Worm (Caenorhabditis elegans) whole organism, young adult: Measurements from ENCODE around the gene unk-1.

Source experiments
- B0035.1 ChIP-seq: sonication (generic microtip); optimal IDR thresholded peaks from 2 replicates; lab custom pipeline; 2016; ENCODE audit warnings: missing genetic modification characterization, mild to moderate bottlenecking, missing compliant biosample characterization, missing genotype, missing genetic modification reagents
- B0336.3 ChIP-seq: fragments of 200-800 bp; sonication (Bioruptor generic); IDR thresholded peaks from 2 replicates; pipeline ENCODE4 v1.3.6; 2022; ENCODE audit warnings: missing genetic modification characterization, missing compliant biosample characterization
- C06A6.2 ChIP-seq: fragments of 200-800 bp; sonication (Bioruptor generic); conservative IDR thresholded peaks from 2 replicates; pipeline ENCODE4 v1.3.6; 2022; ENCODE audit warnings: missing genetic modification characterization, missing compliant biosample characterization
- F23B12.7 ChIP-seq: sonication (generic microtip); optimal IDR thresholded peaks from 2 replicates; lab custom pipeline; 2017; ENCODE audit warnings: missing genetic modification characterization, mild to moderate bottlenecking, missing compliant biosample characterization, antibody characterized with exemption, moderate library complexity; ENCODE audit not compliant: insufficient read depth
- F52B5.7 ChIP-seq: sonication (generic microtip); optimal IDR thresholded peaks from 2 replicates; lab custom pipeline; 2016; ENCODE audit warnings: mild to moderate bottlenecking, missing genetic modification characterization, missing compliant biosample characterization
- F57A8.1 ChIP-seq: fragments of 200-800 bp; sonication (Bioruptor generic); optimal IDR thresholded peaks from 2 replicates; lab custom pipeline; 2018; ENCODE audit warnings: mild to moderate bottlenecking, missing genetic modification characterization, moderate library complexity, missing compliant biosample characterization
- T07F8.4 ChIP-seq: sonication (generic microtip); optimal IDR thresholded peaks from 2 replicates; lab custom pipeline; 2016; ENCODE audit warnings: mild to moderate bottlenecking, missing genetic modification characterization, moderate library complexity, missing compliant biosample characterization
- akir-1 ChIP-seq: fragments of 200-800 bp; sonication (Bioruptor generic); optimal IDR thresholded peaks from 2 replicates; lab custom pipeline; 2018; ENCODE audit warnings: mild to moderate bottlenecking, missing genetic modification characterization, moderate library complexity, missing compliant biosample characterization
- ama-1 ChIP-seq, 3 experiments: fragments of 150-350 bp in 1 of 3; sonication (generic microtip) in 2 of 3; optimal IDR thresholded peaks; 2 replicates each; lab custom pipeline; 2014 to 2018; ENCODE audit warnings: missing biosample characterization in 2 of 3, missing genetic modification characterization in 2 of 3, missing genetic modification reagents in 2 of 3
- aptf-2 ChIP-seq: fragments of 200-800 bp; sonication (Bioruptor generic); conservative IDR thresholded peaks from 2 replicates; pipeline ENCODE4 v1.3.6; 2022; ENCODE audit warnings: missing genetic modification reagents, missing genetic modification characterization, missing compliant biosample characterization
- aptf-3 ChIP-seq: fragments of 200-800 bp; sonication (Bioruptor generic); IDR thresholded peaks from 2 replicates; pipeline ENCODE4 v1.3.6; 2022; ENCODE audit warnings: missing genetic modification characterization, missing compliant biosample characterization
- attf-5 ChIP-seq: fragments of 200-800 bp; sonication (Bioruptor generic); optimal IDR thresholded peaks from 2 replicates; lab custom pipeline; 2018; ENCODE audit warnings: mild to moderate bottlenecking, missing genetic modification characterization, missing compliant biosample characterization
- attf-6 ChIP-seq: fragments of 200-800 bp; sonication (Bioruptor generic); IDR thresholded peaks from 2 replicates; pipeline ENCODE4 v1.3.6; 2022; ENCODE audit warnings: missing genetic modification reagents, missing genetic modification characterization, missing compliant biosample characterization
- bed-2 ChIP-seq: fragments of 200-800 bp; sonication (Bioruptor generic); IDR thresholded peaks from 2 replicates; pipeline ENCODE4 v1.3.6; 2022; ENCODE audit warnings: missing genetic modification reagents, missing genetic modification characterization, missing compliant biosample characterization
- cebp-1 ChIP-seq, 2 experiments: fragments of 200-800 bp in 1 of 2; sonication (Bioruptor generic) in 1 of 2; sonication (generic microtip) in 1 of 2; IDR thresholded peaks in 1 of 2; optimal IDR thresholded peaks in 1 of 2; 2 replicates each; pipeline versions ENCODE4 v1.3.6 to Lab custom; 2017 to 2022; ENCODE audit warnings: missing compliant biosample characterization in 2 of 2, missing genetic modification characterization in 2 of 2, mild to moderate bottlenecking in 1 of 2, missing genetic modification reagents in 1 of 2, moderate library complexity in 1 of 2
- ceh-27 ChIP-seq: fragments of 200-800 bp; sonication (Bioruptor generic); optimal IDR thresholded peaks from 2 replicates; lab custom pipeline; 2018; ENCODE audit warnings: mild to moderate bottlenecking, missing genetic modification characterization, moderate library complexity, missing compliant biosample characterization
- ceh-91 ChIP-seq: fragments of 200-800 bp; sonication (Bioruptor generic); IDR thresholded peaks from 2 replicates; pipeline ENCODE4 v1.3.6; 2022; ENCODE audit warnings: missing genetic modification reagents, missing genetic modification characterization, missing compliant biosample characterization
- dox-1 ChIP-seq: fragments of 200-800 bp; sonication (Bioruptor generic); IDR thresholded peaks from 2 replicates; pipeline ENCODE4 v1.3.6; 2022; ENCODE audit warnings: missing genetic modification reagents, missing genetic modification characterization, missing compliant biosample characterization
- egl-44 ChIP-seq: fragments of 200-800 bp; sonication (Bioruptor generic); IDR thresholded peaks from 2 replicates; pipeline ENCODE4 v1.3.6; 2022; ENCODE audit warnings: missing genetic modification reagents, missing genetic modification characterization, missing compliant biosample characterization
- ets-4 ChIP-seq: fragments of 200-800 bp; sonication (Bioruptor generic); optimal IDR thresholded peaks from 2 replicates; lab custom pipeline; 2018; ENCODE audit warnings: mild to moderate bottlenecking, missing genetic modification characterization, missing compliant biosample characterization
- fkh-3 ChIP-seq: sonication (generic microtip); optimal IDR thresholded peaks from 2 replicates; lab custom pipeline; 2016; ENCODE audit warnings: mild to moderate bottlenecking, missing genetic modification characterization, missing compliant biosample characterization
- gei-17 ChIP-seq: fragments of 200-800 bp; sonication (Bioruptor generic); optimal IDR thresholded peaks from 2 replicates; lab custom pipeline; 2018; ENCODE audit warnings: mild to moderate bottlenecking, missing genetic modification characterization, missing compliant biosample characterization
- him-1 ChIP-seq: sonication (generic microtip); optimal IDR thresholded peaks from 2 replicates; lab custom pipeline; 2016; ENCODE audit warnings: missing genotype, missing genetic modification reagents, missing genetic modification characterization, missing compliant biosample characterization
- hlh-12 ChIP-seq: sonication (generic microtip); optimal IDR thresholded peaks from 2 replicates; lab custom pipeline; 2016; ENCODE audit warnings: missing genetic modification characterization, missing compliant biosample characterization
- hsf-1 ChIP-seq: fragments of 200-800 bp; sonication (Bioruptor generic); IDR thresholded peaks from 2 replicates; pipeline ENCODE4 v1.3.6; 2022; ENCODE audit warnings: missing genetic modification reagents, missing genetic modification characterization, missing compliant biosample characterization
- lin-26 ChIP-seq: fragments of 200-800 bp; sonication (Bioruptor generic); IDR thresholded peaks from 2 replicates; pipeline ENCODE4 v1.3.6; 2022; ENCODE audit warnings: missing genetic modification reagents, missing genetic modification characterization, missing compliant biosample characterization
- lin-40 ChIP-seq: sonication (generic microtip); optimal IDR thresholded peaks from 2 replicates; lab custom pipeline; 2016; ENCODE audit warnings: missing genetic modification characterization, mild to moderate bottlenecking, missing compliant biosample characterization, missing genotype, missing genetic modification reagents
- lsy-27 ChIP-seq: sonication (generic microtip); optimal IDR thresholded peaks from 2 replicates; lab custom pipeline; 2017; ENCODE audit warnings: missing genetic modification characterization, mild to moderate bottlenecking, missing compliant biosample characterization, antibody characterized with exemption, missing genotype, borderline replicate concordance; ENCODE audit not compliant: insufficient read depth
- madf-3 ChIP-seq: fragments of 200-800 bp; sonication (Bioruptor generic); IDR thresholded peaks from 2 replicates; pipeline ENCODE4 v1.3.6; 2022; ENCODE audit warnings: missing genetic modification reagents, missing genetic modification characterization, missing compliant biosample characterization
- madf-6 ChIP-seq: fragments of 200-800 bp; sonication (Bioruptor generic); IDR thresholded peaks from 2 replicates; pipeline ENCODE4 v1.3.6; 2022; ENCODE audit warnings: missing genetic modification reagents, missing genetic modification characterization, missing compliant biosample characterization
- nfya-2 ChIP-seq: fragments of 200-800 bp; sonication (Bioruptor generic); IDR thresholded peaks from 2 replicates; pipeline ENCODE4 v1.3.6; 2022; ENCODE audit warnings: missing genetic modification reagents, missing genetic modification characterization, missing compliant biosample characterization
- pbrm-1 ChIP-seq: fragments of 200-800 bp; sonication (Bioruptor generic); IDR thresholded peaks from 2 replicates; pipeline ENCODE4 v1.3.6; 2022; ENCODE audit warnings: missing genetic modification reagents, missing genetic modification characterization, missing compliant biosample characterization
- rcor-1 ChIP-seq: fragments of 200-800 bp; sonication (Bioruptor generic); IDR thresholded peaks from 2 replicates; pipeline ENCODE4 v1.3.6; 2022; ENCODE audit warnings: missing genetic modification reagents, missing genetic modification characterization, missing compliant biosample characterization
- rec-8 ChIP-seq, 2 experiments: sonication (generic microtip); optimal IDR thresholded peaks; 2 replicates each; lab custom pipeline; 2016; ENCODE audit warnings: mild to moderate bottlenecking in 2 of 2, missing genetic modification characterization in 2 of 2, missing genetic modification reagents in 2 of 2, missing genotype in 2 of 2, missing biosample characterization in 1 of 2, missing compliant biosample characterization in 1 of 2, moderate library complexity in 1 of 2
- snpc-1.1 ChIP-seq: sonication (generic microtip); optimal IDR thresholded peaks from 2 replicates; lab custom pipeline; 2017; ENCODE audit warnings: missing genetic modification characterization, mild to moderate bottlenecking, missing compliant biosample characterization, antibody characterized with exemption, moderate library complexity, missing genotype, missing genetic modification reagents; ENCODE audit not compliant: insufficient read depth
- snpc-3.4 ChIP-seq: sonication (generic microtip); optimal IDR thresholded peaks from 2 replicates; lab custom pipeline; 2017; ENCODE audit warnings: missing genetic modification characterization, mild to moderate bottlenecking, missing compliant biosample characterization, antibody characterized with exemption, moderate library complexity, missing genotype, missing genetic modification reagents
- somi-1 ChIP-seq: fragments of 200-800 bp; sonication (Bioruptor generic); optimal IDR thresholded peaks from 2 replicates; lab custom pipeline; 2018; ENCODE audit warnings: mild to moderate bottlenecking, missing genetic modification characterization, missing compliant biosample characterization
- tbp1 ChIP-seq: fragments of 200-800 bp; sonication (Bioruptor generic); optimal IDR thresholded peaks from 2 replicates; lab custom pipeline; 2018; ENCODE audit warnings: mild to moderate bottlenecking, missing genetic modification characterization, missing compliant biosample characterization
- tbx-9 ChIP-seq: sonication (generic microtip); optimal IDR thresholded peaks from 2 replicates; lab custom pipeline; 2016; ENCODE audit warnings: borderline replicate concordance, missing genetic modification characterization, inconsistent platforms, missing compliant biosample characterization
- unc-130 ChIP-seq: sonication (generic microtip); optimal IDR thresholded peaks from 2 replicates; lab custom pipeline; 2016; ENCODE audit warnings: missing genetic modification reagents, missing genetic modification characterization, missing compliant biosample characterization
- unc-62 ChIP-seq: fragments of 150-350 bp; optimal IDR thresholded peaks from 2 replicates; lab custom pipeline; 2014; ENCODE audit warnings: missing biosample characterization, missing genetic modification reagents, missing genetic modification characterization
- zfh-2 ChIP-seq: fragments of 200-800 bp; sonication (Bioruptor generic); conservative IDR thresholded peaks from 2 replicates; pipeline ENCODE4 v1.3.6; 2022; ENCODE audit warnings: missing genetic modification reagents, missing genetic modification characterization, missing compliant biosample characterization
- zim-3 ChIP-seq: sonication (generic microtip); optimal IDR thresholded peaks from 2 replicates; lab custom pipeline; 2017; ENCODE audit warnings: mild to moderate bottlenecking, missing genetic modification characterization, moderate library complexity, missing compliant biosample characterization
- ztf-26 ChIP-seq: sonication (generic microtip); optimal IDR thresholded peaks from 2 replicates; lab custom pipeline; 2017; ENCODE audit warnings: missing genetic modification characterization, missing compliant biosample characterization
- ztf-6 ChIP-seq: fragments of 200-800 bp; sonication (Bioruptor generic); IDR thresholded peaks from 2 replicates; pipeline ENCODE4 v1.3.6; 2022; ENCODE audit warnings: missing genetic modification reagents, missing genetic modification characterization, missing compliant biosample characterization

Gene unk-1

ce11 chrX:8018441-8018840 is 3.7 kb downstream of the unk-1 start:
- TF ChIP-seq lin-26 = no peak
- TF ChIP-seq tbp1 (GFP tag; lab: Kevin White, UChicago) = peak; percentile 18
- peak; percentile 53 for TF ChIP-seq ztf-26 (tag; lab: Kevin White, UChicago)
- no peak for TF ChIP-seq lin-40 (tag; lab: Kevin White, UChicago)
- TF ChIP-seq dox-1 (GFP tag; lab: Robert Waterston, UW) = no peak
- peak; percentile 24 for TF ChIP-seq ama-1 (optimal IDR thresholded peaks at IDR 0.05; lab: Kevin White, UChicago)
- TF ChIP-seq ama-1 (GFP tag; optimal IDR thresholded peaks at IDR 0.05; lab: Kevin White, UChicago) = no peak
- no peak for TF ChIP-seq zim-3 (tag; lab: Kevin White, UChicago)
- 0 out of 2 replicates have a peak, but pooled peaks have one; percentile 20 for TF ChIP-seq pbrm-1
- no peak for TF ChIP-seq gei-17 (GFP tag; lab: Kevin White, UChicago)
- TF ChIP-seq bed-2 = no peak
- peak; percentile 26 for TF ChIP-seq ceh-27 (GFP tag; lab: Kevin White, UChicago)
- no peak for TF ChIP-seq madf-6
- TF ChIP-seq ztf-6 (GFP tag; lab: Robert Waterston, UW) = no peak
- no peak for TF ChIP-seq lsy-27 (tag; lab: Kevin White, UChicago)
- no peak for TF ChIP-seq fkh-3 (tag; lab: Kevin White, UChicago)
- TF ChIP-seq somi-1 (GFP tag; lab: Kevin White, UChicago) = peak; percentile 32
- no peak for TF ChIP-seq cebp-1 (GFP tag; IDR thresholded peaks at IDR 0.05; lab: Robert Waterston, UW)
- peak; percentile 34 for TF ChIP-seq cebp-1 (tag; optimal IDR thresholded peaks at IDR 0.05; lab: Kevin White, UChicago)

ce11 chrX:8019665-8020064 is 4.9 kb downstream of the unk-1 start:
- TF ChIP-seq F23B12.7 (tag; lab: Kevin White, UChicago) (peak; percentile 24), somi-1 (GFP tag; lab: Kevin White, UChicago) (peak; percentile 85), unc-130 (no peak), snpc-3.4 (tag; lab: Kevin White, UChicago) (no peak), ets-4 (GFP tag; lab: Kevin White, UChicago) (peak; percentile 37), madf-3 (no peak), C06A6.2 (GFP tag; lab: Robert Waterston, UW) (peak; percentile 79; the same call in 1 of the 2 replicates), rcor-1 (GFP tag; lab: Robert Waterston, UW) (peak; percentile 43; the same call in 1 of the 2 replicates), egl-44 (GFP tag; lab: Robert Waterston, UW) (peak; percentile 80; the same call in 1 of the 2 replicates), unc-62 (GFP tag; lab: Kevin White, UChicago) (no peak), rec-8 (tag; optimal IDR thresholded peaks at IDR 0.05; lab: Kevin White, UChicago) (no peak), F52B5.7 (peak; percentile 75), pbrm-1 (peak; percentile 80), tbx-9 (tag; lab: Kevin White, UChicago) (no peak), akir-1 (no peak), hsf-1 (peak; percentile 52; the same call in 1 of the 2 replicates), snpc-1.1 (tag; lab: Kevin White, UChicago) (no peak), aptf-2 (GFP tag; lab: Robert Waterston, UW) (no peak), zfh-2 (GFP tag; lab: Robert Waterston, UW) (peak; percentile 97), T07F8.4 (tag; lab: Kevin White, UChicago) (no peak), ztf-26 (tag; lab: Kevin White, UChicago) (peak; percentile 88), nfya-2 (GFP tag; lab: Robert Waterston, UW) (no peak), hlh-12 (no peak), ceh-27 (GFP tag; lab: Kevin White, UChicago) (peak; percentile 98), attf-6 (GFP tag; lab: Robert Waterston, UW) (0 out of 2 replicates have a peak, but pooled peaks have one; percentile 43), aptf-3 (GFP tag; lab: Robert Waterston, UW) (no peak), B0336.3 (GFP tag; lab: Robert Waterston, UW) (peak; percentile 74), attf-5 (peak; percentile 48), him-1 (no peak), ztf-6 (GFP tag; lab: Robert Waterston, UW) (0 out of 2 replicates have a peak, but pooled peaks have one; percentile 28), F57A8.1 (no peak), B0035.1 (tag; lab: Kevin White, UChicago) (no peak), ceh-91 (GFP tag; lab: Robert Waterston, UW) (no peak)
